Worm (Caenorhabditis elegans): Measurements from ENCODE around the gene iff-1.

The iff-1 gene

ce11 chrIII:9721991-9722390, 25.0 kb downstream of the iff-1 start:
- TF ChIP-seq tlp-1 (tag; optimal IDR thresholded peaks at IDR 0.05) (peak; percentile 59), nhr-71 (tag; optimal IDR thresholded peaks at IDR 0.05) (peak; percentile 8), ceh-90 (tag; optimal IDR thresholded peaks at IDR 0.05) (no peak), pqm-1 (tag; optimal IDR thresholded peaks at IDR 0.05) (peak; percentile 44), jun-1 (tag; optimal IDR thresholded peaks at IDR 0.05) (no peak), mdl-1 (tag; optimal IDR thresholded peaks at IDR 0.05) (no peak), rnt-1 (tag; optimal IDR thresholded peaks at IDR 0.05) (no peak), egl-13 (tag; optimal IDR thresholded peaks at IDR 0.05) (no peak), aha-1 (tag; optimal IDR thresholded peaks at IDR 0.05) (no peak), ceh-88 (GFP tag; IDR thresholded peaks at IDR 0.05) (no peak), lin-35 (GFP tag; optimal IDR thresholded peaks at IDR 0.05) (peak in 1 of 2 experiments; percentile 26), elt-2 (tag; optimal IDR thresholded peaks at IDR 0.05) (peak; percentile 91), grh-1 (GFP tag; IDR thresholded peaks at IDR 0.05) (no peak), nhr-20 (tag; optimal IDR thresholded peaks at IDR 0.05) (peak; percentile 5)

ce11 chrIII:9720191-9720590, 26.8 kb downstream of the iff-1 start, which contains the start of gene ncx-7:
ncx-7 (minus strand) TSS chrIII:9720291.
- peak; percentile 39 for TF ChIP-seq elt-2 (tag; optimal IDR thresholded peaks at IDR 0.05)
- no peak for TF ChIP-seq sup-37 (GFP tag; optimal IDR thresholded peaks at IDR 0.05)
- TF ChIP-seq ces-1 (GFP tag; optimal IDR thresholded peaks at IDR 0.05): no peak

ce11 chrIII:9717243-9717642, 29.8 kb downstream of the iff-1 start:
- TF ChIP-seq xbp-1 (tag; optimal IDR thresholded peaks at IDR 0.05): peak; percentile 58
- no peak for TF ChIP-seq nhr-237 (tag; optimal IDR thresholded peaks at IDR 0.05)
- peak; percentile 4 for TF ChIP-seq jun-1 (tag; optimal IDR thresholded peaks at IDR 0.05)
- no peak for TF ChIP-seq efl-3 (GFP tag; optimal IDR thresholded peaks at IDR 0.05)
- TF ChIP-seq unc-86 (tag; optimal IDR thresholded peaks at IDR 0.05): peak; percentile 32
- TF ChIP-seq sox-4 (tag; optimal IDR thresholded peaks at IDR 0.05): no peak
- TF ChIP-seq unc-30 (tag; optimal IDR thresholded peaks at IDR 0.05): no peak
- TF ChIP-seq ama-1 (optimal IDR thresholded peaks at IDR 0.05): peak; percentile 91
- TF ChIP-seq blmp-1 (tag; optimal IDR thresholded peaks at IDR 0.05): no peak
- TF ChIP-seq fos-1 (tag; optimal IDR thresholded peaks at IDR 0.05): peak; percentile 44
- TF ChIP-seq nhr-47 (tag; optimal IDR thresholded peaks at IDR 0.05): peak; percentile 84
- peak in 1 of 2 experiments; percentile 54 for TF ChIP-seq mdl-1 (tag; optimal IDR thresholded peaks at IDR 0.05)
- no peak for TF ChIP-seq zag-1 (tag; optimal IDR thresholded peaks at IDR 0.05)
- TF ChIP-seq elt-3 (tag; optimal IDR thresholded peaks at IDR 0.05): peak in 4 of 6 experiments; percentile 3 to 14 (median 8)
- peak; percentile 43 to 56 (median 48) for TF ChIP-seq ceh-82 (tag; optimal IDR thresholded peaks at IDR 0.05)
- peak; percentile 20 for TF ChIP-seq ceh-90 (tag; optimal IDR thresholded peaks at IDR 0.05)
- peak; percentile 91 for TF ChIP-seq nhr-90 (tag; optimal IDR thresholded peaks at IDR 0.05; ENCODE audit: poor library complexity)
- no peak for TF ChIP-seq pag-3 (tag; optimal IDR thresholded peaks at IDR 0.05; ENCODE audit: borderline replicate concordance, insufficient read depth)
- TF ChIP-seq F16B12.6 (tag; optimal IDR thresholded peaks at IDR 0.05): peak; percentile 18
- peak; percentile 8 for TF ChIP-seq ceh-8 (GFP tag; optimal IDR thresholded peaks at IDR 0.05)
- TF ChIP-seq egl-13 (tag; optimal IDR thresholded peaks at IDR 0.05): peak; percentile 20
- no peak for TF ChIP-seq hlh-17 (GFP tag; optimal IDR thresholded peaks at IDR 0.05; ENCODE audit: borderline replicate concordance)
- peak; percentile 90 for TF ChIP-seq rnt-1 (tag; optimal IDR thresholded peaks at IDR 0.05)
- peak; percentile 7 to 46 (median 25) for TF ChIP-seq dpl-1 (GFP tag; optimal IDR thresholded peaks at IDR 0.05)
- TF ChIP-seq lin-15B (tag; optimal IDR thresholded peaks at IDR 0.05): peak; percentile 35
- peak; percentile 64 for TF ChIP-seq lin-14 (GFP tag; optimal IDR thresholded peaks at IDR 0.05)
- peak; percentile 91 for TF ChIP-seq elt-2 (tag; optimal IDR thresholded peaks at IDR 0.05)
- TF ChIP-seq ztf-11 (tag; optimal IDR thresholded peaks at IDR 0.05): peak in 1 of 2 experiments; percentile 37
- TF ChIP-seq nhr-20 (tag; optimal IDR thresholded peaks at IDR 0.05): peak; percentile 80
- TF ChIP-seq irx-1 (tag; optimal IDR thresholded peaks at IDR 0.05): peak; percentile 71
- TF ChIP-seq hpl-2 (GFP tag; optimal IDR thresholded peaks at IDR 0.05): peak; percentile 34
- peak; percentile 60 for TF ChIP-seq tbx-2 (tag; optimal IDR thresholded peaks at IDR 0.05)
- peak; percentile 64 for TF ChIP-seq zip-4 (GFP tag; optimal IDR thresholded peaks at IDR 0.05)
- TF ChIP-seq nhr-77 (tag; optimal IDR thresholded peaks at IDR 0.05): peak; percentile 40
- TF ChIP-seq nhr-12 (tag; optimal IDR thresholded peaks at IDR 0.05): no peak
- TF ChIP-seq mep-1 (tag; optimal IDR thresholded peaks at IDR 0.05): peak; percentile 14
- TF ChIP-seq pax-3 (tag; optimal IDR thresholded peaks at IDR 0.05): peak; percentile 50
- TF ChIP-seq egl-27 (tag; optimal IDR thresholded peaks at IDR 0.05): no peak
- peak; percentile 55 for TF ChIP-seq sup-37 (GFP tag; optimal IDR thresholded peaks at IDR 0.05)

Data from whole organism, L1 larva.